Worm (Caenorhabditis elegans): Measurements from ENCODE around the gene prp-8.

The prp-8 gene

DNA sequence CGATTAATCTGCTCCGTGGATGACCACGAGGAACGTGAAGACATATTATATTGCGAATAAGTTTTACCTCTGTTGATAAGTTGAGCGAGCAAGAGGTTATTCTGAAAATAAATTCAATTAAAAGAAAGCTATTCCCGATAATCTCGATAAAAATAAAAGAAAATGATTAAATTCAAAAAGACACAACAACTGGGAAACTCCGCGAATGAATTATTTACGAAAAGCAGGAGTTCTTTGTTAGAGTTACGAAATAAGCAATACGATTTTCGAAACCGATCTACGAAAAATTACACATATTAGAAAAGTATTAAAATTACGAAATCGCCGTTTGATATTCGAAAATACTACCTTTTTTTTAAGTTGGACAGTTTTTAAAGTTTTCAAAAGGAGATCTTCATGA is 890 bp upstream of the prp-8 start, which contains the start of gene bath-42:
TSS of gene bath-42 (minus strand) at position 101 of the 400 bp plus-strand sequence.
- TF ChIP-seq unc-62 (GFP tag; optimal IDR thresholded peaks at IDR 0.05) = no peak
- peak; percentile 9 for TF ChIP-seq unc-55 (GFP tag; optimal IDR thresholded peaks at IDR 0.05)
- TF ChIP-seq nhr-21 (tag; optimal IDR thresholded peaks at IDR 0.05) = no peak

ce11 chrIII:8164771-8165170 is 598 bp downstream of the prp-8 start:
- no peak for TF ChIP-seq C34F6.9 (tag; optimal IDR thresholded peaks at IDR 0.05)

ce11 chrIII:8172609-8173133 is 8.5 kb downstream of the prp-8 start:
- peak; percentile 12 for TF ChIP-seq nhr-129 (tag; optimal IDR thresholded peaks at IDR 0.05)
- TF ChIP-seq nhr-12 (tag; optimal IDR thresholded peaks at IDR 0.05) = no peak
- no peak for TF ChIP-seq fos-1 (tag; optimal IDR thresholded peaks at IDR 0.05)
- no peak for TF ChIP-seq Y55F3AM.14 (GFP tag; optimal IDR thresholded peaks at IDR 0.05)

DNA sequence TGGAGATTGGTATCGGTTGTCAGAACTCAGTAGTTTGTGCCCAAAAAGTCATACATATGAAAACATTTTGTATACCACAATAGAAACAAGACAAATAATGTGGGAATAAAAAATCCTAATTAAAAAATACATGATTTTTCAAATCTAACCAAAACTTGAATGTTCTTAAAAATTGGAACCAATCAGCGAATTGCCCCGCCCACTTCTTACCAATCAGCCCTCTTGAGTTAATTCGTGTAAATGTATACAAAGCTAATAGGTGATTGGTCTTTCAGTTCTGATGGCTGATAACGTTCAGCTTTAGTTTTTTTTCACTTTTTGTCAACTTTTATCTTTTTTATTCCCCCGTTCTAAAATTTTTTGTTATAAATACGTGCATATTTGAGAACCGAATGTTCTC is 11.1 kb downstream of the prp-8 start:
- TF ChIP-seq dmd-4 (tag; optimal IDR thresholded peaks at IDR 0.05) (no peak), elt-1 (tag; optimal IDR thresholded peaks at IDR 0.05) (no peak), mdl-1 (tag; optimal IDR thresholded peaks at IDR 0.05) (no peak), ZK546.5 (tag; optimal IDR thresholded peaks at IDR 0.05) (no peak), gmeb-1 (tag; optimal IDR thresholded peaks at IDR 0.05) (no peak), nhr-6 (tag; optimal IDR thresholded peaks at IDR 0.05) (no peak), snpc-4 (tag; optimal IDR thresholded peaks at IDR 0.05) (no peak), zag-1 (tag; optimal IDR thresholded peaks at IDR 0.05) (no peak), elt-3 (tag; optimal IDR thresholded peaks at IDR 0.05) (no peak), ceh-82 (tag; optimal IDR thresholded peaks at IDR 0.05) (no peak)

ce11 chrIII:8176265-8176664 is 12.1 kb downstream of the prp-8 start, which contains the start of gene C50C3.12:
C50C3.12 (plus strand) TSS chrIII:8176565.
- TF ChIP-seq unc-55 (GFP tag; optimal IDR thresholded peaks at IDR 0.05) (no peak), elt-1 (tag; optimal IDR thresholded peaks at IDR 0.05) (no peak)

DNA sequence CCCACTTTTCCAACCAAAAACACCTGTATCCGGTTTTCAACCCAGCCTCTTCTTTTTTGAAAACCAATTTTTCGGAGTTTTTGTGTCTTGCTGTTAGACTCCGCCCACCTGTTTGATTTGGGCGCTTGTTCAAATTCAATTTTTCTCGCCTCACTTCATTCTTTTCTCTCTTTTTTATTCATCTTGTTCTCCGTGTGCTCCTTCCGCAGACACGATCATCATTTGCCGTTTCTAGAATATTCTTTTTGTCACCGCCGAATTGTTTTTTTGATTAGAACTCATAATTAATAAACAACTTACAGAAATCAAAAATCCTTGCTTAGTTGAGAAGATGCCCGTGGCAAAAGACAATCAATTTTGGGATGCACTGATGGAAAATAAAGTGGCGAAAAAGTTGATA is 14.8 kb downstream of the prp-8 start, which contains the start of gene C50C3.5:
TSS of gene C50C3.5 (plus strand) at position 301 of the 400 bp plus-strand sequence.
- TF ChIP-seq lin-11 (tag; optimal IDR thresholded peaks at IDR 0.05) (no peak), ZK546.5 (tag; optimal IDR thresholded peaks at IDR 0.05) (no peak), C34F6.9 (tag; optimal IDR thresholded peaks at IDR 0.05) (no peak)

DNA sequence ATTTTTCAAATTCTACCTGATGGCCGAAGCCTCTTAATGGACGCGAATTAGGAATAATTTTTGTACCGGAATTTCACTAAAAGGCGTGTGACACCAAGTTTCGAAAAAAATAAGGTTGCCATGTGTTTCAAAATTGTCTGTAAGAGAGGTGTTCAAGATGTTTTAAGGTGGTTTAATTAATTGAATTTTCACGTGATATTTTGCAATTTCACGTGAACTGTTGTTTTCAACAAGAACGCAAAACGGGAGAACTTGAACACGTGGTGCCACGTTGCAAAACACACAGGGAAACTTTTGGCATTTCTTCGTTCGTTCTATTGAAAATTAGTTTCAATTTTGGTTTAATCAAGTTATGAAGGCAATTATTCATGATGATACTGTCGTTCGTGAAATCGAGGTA is 17.4 kb downstream of the prp-8 start, which contains the start of gene spc-2:
TSS of gene spc-2 (plus strand) at position 301 of the 400 bp plus-strand sequence.
- TF ChIP-seq R02D3.7 (tag; optimal IDR thresholded peaks at IDR 0.05) (no peak), ztf-1 (GFP tag; conservative IDR thresholded peaks at IDR 0.05) (no peak), unc-62 (GFP tag; optimal IDR thresholded peaks at IDR 0.05) (no peak), ceh-16 (tag; optimal IDR thresholded peaks at IDR 0.05) (no peak), elt-1 (tag; optimal IDR thresholded peaks at IDR 0.05) (no peak), lin-39 (tag; optimal IDR thresholded peaks at IDR 0.05) (no peak), nhr-12 (tag; optimal IDR thresholded peaks at IDR 0.05) (no peak), nhr-6 (tag; optimal IDR thresholded peaks at IDR 0.05) (no peak), Y55F3AM.14 (GFP tag; optimal IDR thresholded peaks at IDR 0.05) (no peak), lsy-2 (tag; optimal IDR thresholded peaks at IDR 0.05) (no peak), ztf-11 (tag; optimal IDR thresholded peaks at IDR 0.05) (no peak), gmeb-1 (tag; optimal IDR thresholded peaks at IDR 0.05) (no peak)

ce11 chrIII:8182573-8182972 is 18.4 kb downstream of the prp-8 start:
- no peak for TF ChIP-seq sma-3 (GFP tag; optimal IDR thresholded peaks at IDR 0.05)
- no peak for TF ChIP-seq nhr-25 (tag; optimal IDR thresholded peaks at IDR 0.05)
- no peak for TF ChIP-seq nhr-23 (tag; optimal IDR thresholded peaks at IDR 0.05)
- no peak for TF ChIP-seq lin-11 (tag; optimal IDR thresholded peaks at IDR 0.05)
